Worm (Caenorhabditis elegans): ENCODE data around the gene hut-1.

hut-1 gene

DNA sequence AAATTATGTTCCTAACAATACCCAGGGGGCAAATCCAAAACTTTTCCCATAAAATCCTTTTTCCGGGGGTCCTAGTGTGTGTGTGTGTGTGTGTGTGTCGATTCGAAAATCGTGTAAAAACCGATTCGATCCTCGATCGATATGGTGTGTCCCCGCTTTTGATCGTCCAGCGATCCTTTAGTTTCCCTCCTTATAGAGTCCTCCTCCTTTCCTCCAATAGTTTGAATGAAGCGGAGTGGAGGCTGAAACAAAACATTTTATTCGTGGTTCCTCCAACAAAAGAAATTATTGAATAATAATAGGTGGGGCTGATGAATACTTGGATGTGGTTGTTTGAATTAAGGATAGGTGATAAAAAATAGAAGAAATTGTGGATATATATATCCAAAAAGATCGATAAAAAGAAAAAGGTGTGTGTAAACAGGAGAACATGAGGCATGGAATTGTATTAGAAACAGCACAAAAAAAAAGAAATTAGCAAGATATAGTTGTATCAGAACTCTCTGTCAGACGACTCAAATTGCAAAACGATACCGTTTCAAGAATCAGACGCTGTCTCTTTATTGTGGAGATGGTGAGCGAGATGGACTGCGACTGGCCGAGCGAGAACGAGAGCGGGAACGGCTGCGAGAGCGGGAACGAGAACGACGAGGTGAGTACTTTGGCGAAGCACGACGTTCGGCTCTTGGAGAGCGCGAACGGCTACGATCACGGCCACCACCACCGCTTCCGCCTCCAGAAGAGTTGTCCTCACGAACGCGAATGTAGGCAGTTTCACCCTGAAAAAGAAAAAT, 24.7 kb upstream of the hut-1 start:
- TF ChIP-seq ceh-28 (tag; optimal IDR thresholded peaks at IDR 0.05) (no peak), dmd-8 (GFP tag; IDR thresholded peaks at IDR 0.05) (0 out of 2 replicates have a peak, but pooled peaks have one; percentile 32), madf-9 (GFP tag; conservative IDR thresholded peaks at IDR 0.05) (no peak), set-16 (GFP tag; IDR thresholded peaks at IDR 0.05) (peak; percentile 70), pha-4 (GFP tag; IDR thresholded peaks at IDR 0.05) (0 out of 2 replicates have a peak, but pooled peaks have one; percentile 28), pha-4 (tag; optimal IDR thresholded peaks at IDR 0.05) (no peak), F49E8.2 (tag; optimal IDR thresholded peaks at IDR 0.05; ENCODE audit: borderline replicate concordance) (no peak), aha-1 (tag) (peak; percentile 64), Y105C5A.15 (GFP tag; IDR thresholded peaks at IDR 0.05) (0 out of 2 replicates have a peak, but pooled peaks have one; percentile 42), lin-39 (tag; optimal IDR thresholded peaks at IDR 0.05) (no peak), lin-38 (GFP tag; IDR thresholded peaks at IDR 0.05) (peak; percentile 43), lin-15B (tag; optimal IDR thresholded peaks at IDR 0.05) (no peak), zfp-2 (tag; optimal IDR thresholded peaks at IDR 0.05) (no peak), nhr-41 (GFP tag; IDR thresholded peaks at IDR 0.05) (no peak), pqm-1 (tag; optimal IDR thresholded peaks at IDR 0.05) (no peak), arid-1 (GFP tag; conservative IDR thresholded peaks at IDR 0.05) (0 out of 2 replicates have a peak, but pooled peaks have one; percentile 16), Y48G9A.11 (GFP tag; IDR thresholded peaks at IDR 0.05) (peak; percentile 62; the same call in 1 of the 2 replicates)

DNA sequence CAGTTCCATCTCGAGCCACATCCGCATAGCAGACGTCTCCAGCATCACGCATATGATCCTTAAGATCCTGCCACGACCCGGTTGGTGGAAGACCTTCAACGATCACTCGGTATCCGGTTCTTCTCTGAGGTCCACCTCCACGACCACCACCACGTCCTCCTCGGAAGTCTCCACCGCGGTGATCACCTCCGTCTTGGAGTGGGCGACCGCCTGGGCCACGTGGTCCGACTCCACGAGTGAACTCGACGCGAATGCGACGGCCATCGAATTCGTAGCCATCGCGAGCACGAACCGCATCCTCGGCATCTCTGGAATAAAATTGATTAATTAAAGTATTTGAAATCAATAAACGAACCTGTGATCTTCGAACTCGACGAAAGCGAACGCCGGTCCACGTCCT, 24.0 kb upstream of the hut-1 start:
- no peak for TF ChIP-seq nhr-6 (tag; optimal IDR thresholded peaks at IDR 0.05)
- no peak for TF ChIP-seq fkh-10 (GFP tag; optimal IDR thresholded peaks at IDR 0.05)
- TF ChIP-seq pha-4 (GFP tag; IDR thresholded peaks at IDR 0.05), result no peak
- no peak for TF ChIP-seq pha-4 (tag; optimal IDR thresholded peaks at IDR 0.05)
- 0 out of 2 replicates have a peak, but pooled peaks have one; percentile 45 for TF ChIP-seq D1046.2 (GFP tag; IDR thresholded peaks at IDR 0.05)
- peak; percentile 81 for TF ChIP-seq set-16 (GFP tag; IDR thresholded peaks at IDR 0.05)
- TF ChIP-seq lin-39 (tag; optimal IDR thresholded peaks at IDR 0.05), result no peak

DNA sequence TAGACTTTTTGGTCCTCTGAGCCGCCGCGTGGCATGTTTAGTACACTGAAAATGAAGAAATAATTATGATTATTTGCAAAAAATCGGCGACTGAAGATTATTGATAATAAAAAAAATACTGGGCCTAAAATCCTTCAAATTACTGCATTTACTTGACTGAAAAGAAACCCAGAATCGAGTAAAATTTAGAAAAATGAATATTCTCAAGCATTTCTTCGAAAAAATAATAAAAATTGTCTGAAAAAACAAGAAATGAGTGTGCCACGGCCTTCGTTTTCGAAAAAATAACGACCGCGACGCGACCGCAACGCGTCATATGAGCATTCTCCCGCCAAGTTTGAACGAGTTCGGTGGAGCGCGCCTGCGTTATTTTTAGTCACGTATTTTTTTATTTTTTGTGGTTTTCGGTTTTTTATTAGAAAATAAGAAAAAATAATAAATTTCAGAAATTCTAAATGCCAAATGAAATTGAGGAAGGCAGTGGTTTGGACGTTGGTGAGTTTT, 23.4 kb upstream of the hut-1 start, which contains the start of the genes rsp-3 and spin-4:
rsp-3 (minus strand) TSS at position 51 of the 504 bp plus-strand sequence.
spin-4 (plus strand) TSS at position 447 of the 504 bp plus-strand sequence.
- TF ChIP-seq Y5F2A.4 (GFP tag; optimal IDR thresholded peaks at IDR 0.05) (no peak), hif-1 (tag; optimal IDR thresholded peaks at IDR 0.05) (peak in 1 of 2 experiments; percentile 69), lin-38 (GFP tag; IDR thresholded peaks at IDR 0.05) (peak; percentile 92), php-3 (GFP tag; IDR thresholded peaks at IDR 0.05) (no peak), hlh-11 (tag; optimal IDR thresholded peaks at IDR 0.05) (no peak), nhr-77 (tag; optimal IDR thresholded peaks at IDR 0.05) (peak; percentile 36), lin-15B (tag; optimal IDR thresholded peaks at IDR 0.05) (no peak), nhr-6 (tag; optimal IDR thresholded peaks at IDR 0.05) (peak; percentile 59), snpc-1.2 (GFP tag; IDR thresholded peaks at IDR 0.05) (no peak), mep-1 (tag; optimal IDR thresholded peaks at IDR 0.05) (peak; percentile 73), F49E8.2 (tag; optimal IDR thresholded peaks at IDR 0.05; ENCODE audit: borderline replicate concordance) (no peak), egl-27 (tag; optimal IDR thresholded peaks at IDR 0.05) (no peak), lir-3 (tag; optimal IDR thresholded peaks at IDR 0.05) (no peak), Y48G9A.11 (GFP tag; IDR thresholded peaks at IDR 0.05) (no peak), hlh-30 (tag; optimal IDR thresholded peaks at IDR 0.05; ENCODE audit: insufficient read depth) (peak; percentile 98), nhr-111 (GFP tag; optimal IDR thresholded peaks at IDR 0.05) (no peak), rbr-2 (tag; optimal IDR thresholded peaks at IDR 0.05) (peak; percentile 53), ZK546.5 (tag; optimal IDR thresholded peaks at IDR 0.05) (no peak), zfp-2 (tag; optimal IDR thresholded peaks at IDR 0.05) (no peak), spr-3 (GFP tag; optimal IDR thresholded peaks at IDR 0.05) (no peak), nhr-41 (GFP tag; IDR thresholded peaks at IDR 0.05) (no peak), Y75B8A.6 (GFP tag; IDR thresholded peaks at IDR 0.05) (no peak), daf-19 (GFP tag; conservative IDR thresholded peaks at IDR 0.05) (no peak), ctbp-1 (GFP tag; IDR thresholded peaks at IDR 0.05) (no peak), T26A8.4 (GFP tag; IDR thresholded peaks at IDR 0.05) (no peak), lin-39 (tag; optimal IDR thresholded peaks at IDR 0.05) (no peak), ceh-62 (tag; optimal IDR thresholded peaks at IDR 0.05) (no peak), tra-1 (GFP tag; IDR thresholded peaks at IDR 0.05) (no peak), jun-1 (tag; optimal IDR thresholded peaks at IDR 0.05) (no peak), R02D3.7 (tag; optimal IDR thresholded peaks at IDR 0.05) (no peak), nhr-102 (tag; optimal IDR thresholded peaks at IDR 0.05) (peak; percentile 10), aha-1 (tag) (no peak), ceh-32 (tag; optimal IDR thresholded peaks at IDR 0.05; ENCODE audit: poor library complexity) (no peak)

Measured in whole organism, L4 larva.